Worm (Caenorhabditis elegans) whole organism, L1 larva: ENCODE results near the gene xdh-1.
A peak's percentile ranks its signal among the peaks of the same experiment; 100 is the strongest.

ENCODE experiments used
- C34B4.2 ChIP-seq: sonication (generic microtip); optimal IDR thresholded peaks from 2 replicates; lab custom pipeline; 2017; ENCODE audit warnings: mild to moderate bottlenecking, missing genetic modification characterization, missing compliant biosample characterization
- ama-1 ChIP-seq: fragments of 150-350 bp; optimal IDR thresholded peaks from 2 replicates; lab custom pipeline; 2014
- blmp-1 ChIP-seq: fragments of 150-350 bp; optimal IDR thresholded peaks from 2 replicates; lab custom pipeline; 2014; ENCODE audit warnings: missing biosample characterization, missing genetic modification characterization
- ceh-63 ChIP-seq: fragments of 200-800 bp; sonication (Bioruptor generic); optimal IDR thresholded peaks from 2 replicates; lab custom pipeline; 2018; ENCODE audit warnings: mild to moderate bottlenecking, missing genetic modification characterization, missing compliant biosample characterization
- ceh-8 ChIP-seq: fragments of 200-800 bp; sonication (Bioruptor generic); optimal IDR thresholded peaks from 2 replicates; lab custom pipeline; 2018; ENCODE audit warnings: mild to moderate bottlenecking, missing genetic modification characterization, moderate library complexity, missing compliant biosample characterization
- dpl-1 ChIP-seq, 3 experiments: fragments of 150-350 bp in 2 of 3; sonication (generic microtip) in 1 of 3; optimal IDR thresholded peaks; 2 replicates each; lab custom pipeline; 2014 to 2017; ENCODE audit warnings: missing biosample characterization in 3 of 3, missing genetic modification characterization in 3 of 3, missing genetic modification reagents in 3 of 3
- dsc-1 ChIP-seq: sonication (generic microtip); optimal IDR thresholded peaks from 2 replicates; lab custom pipeline; 2016; ENCODE audit warnings: mild to moderate bottlenecking, missing genetic modification characterization, missing compliant biosample characterization
- efl-1 ChIP-seq, 4 experiments: fragments of 150-350 bp; optimal IDR thresholded peaks in 3 of 4; peaks in 1 of 4; 1 replicate in 1 of 4; 2 replicates in 3 of 4; lab custom pipeline; 2014; ENCODE audit warnings: missing biosample characterization in 2 of 4, missing genetic modification characterization in 2 of 4, missing genetic modification reagents in 2 of 4
- efl-3 ChIP-seq: fragments of 200-800 bp; sonication (Bioruptor generic); optimal IDR thresholded peaks from 2 replicates; lab custom pipeline; 2018; ENCODE audit warnings: mild to moderate bottlenecking, missing genetic modification characterization, missing compliant biosample characterization
- egl-27 ChIP-seq, 2 experiments: fragments of 150-350 bp in 1 of 2; sonication (generic microtip); optimal IDR thresholded peaks; 3 replicates each; lab custom pipeline; 2017 to 2018; ENCODE audit warnings: missing biosample characterization in 2 of 2, missing genetic modification characterization in 2 of 2, missing genetic modification reagents in 2 of 2
- elt-2 ChIP-seq: sonication (generic microtip); optimal IDR thresholded peaks from 2 replicates; lab custom pipeline; 2016; ENCODE audit warnings: missing genetic modification characterization, mild to moderate bottlenecking, inconsistent platforms, missing compliant biosample characterization, missing genetic modification reagents
- elt-3 ChIP-seq, 6 experiments: fragments of 150-350 bp in 1 of 6; sonication (generic microtip); optimal IDR thresholded peaks; 2 replicates each; lab custom pipeline; 2017 to 2018; ENCODE audit warnings: missing biosample characterization in 6 of 6, missing genetic modification characterization in 6 of 6, inconsistent platforms in 1 of 6
- ets-5 ChIP-seq: fragments of 200-800 bp; sonication (Bioruptor generic); IDR thresholded peaks from 2 replicates; pipeline ENCODE4 v1.3.6; 2022; ENCODE audit warnings: missing genetic modification characterization, missing compliant biosample characterization
- grh-1 ChIP-seq: fragments of 200-800 bp; sonication (Bioruptor generic); IDR thresholded peaks from 2 replicates; pipeline ENCODE4 v1.3.6; 2022; ENCODE audit warnings: missing genetic modification reagents, missing genetic modification characterization, missing compliant biosample characterization
- hlh-4 ChIP-seq: sonication (generic microtip); optimal IDR thresholded peaks from 2 replicates; lab custom pipeline; 2016; ENCODE audit warnings: mild to moderate bottlenecking, missing genetic modification characterization, missing compliant biosample characterization
- lin-13 ChIP-seq: fragments of 150-350 bp; optimal IDR thresholded peaks from 2 replicates; lab custom pipeline; 2014; ENCODE audit warnings: missing biosample characterization, missing genetic modification reagents, missing genetic modification characterization
- lin-14 ChIP-seq: fragments of 200-800 bp; sonication (Bioruptor generic); optimal IDR thresholded peaks from 2 replicates; lab custom pipeline; 2018; ENCODE audit warnings: mild to moderate bottlenecking, missing genetic modification characterization, moderate library complexity, missing compliant biosample characterization
- lin-35 ChIP-seq, 2 experiments: fragments of 150-350 bp; optimal IDR thresholded peaks; 2 replicates each; lab custom pipeline; 2014; ENCODE audit warnings: missing biosample characterization in 2 of 2, missing genetic modification characterization in 2 of 2, missing genetic modification reagents in 2 of 2
- lir-3 ChIP-seq: sonication (generic microtip); optimal IDR thresholded peaks from 2 replicates; lab custom pipeline; 2016; ENCODE audit warnings: mild to moderate bottlenecking, missing genetic modification characterization, moderate library complexity, missing compliant biosample characterization; ENCODE audit not compliant: poor library complexity
- lsy-2 ChIP-seq, 2 experiments: fragments of 150-350 bp; optimal IDR thresholded peaks; 2 replicates each; lab custom pipeline; 2014; ENCODE audit warnings: missing biosample characterization in 2 of 2, missing genetic modification characterization in 2 of 2
- mdl-1 ChIP-seq, 2 experiments: fragments of 150-350 bp; optimal IDR thresholded peaks; 2 replicates each; lab custom pipeline; 2014 to 2017; ENCODE audit warnings: missing biosample characterization in 2 of 2, missing genetic modification characterization in 2 of 2, inconsistent platforms in 1 of 2
- mef-2 ChIP-seq: fragments of 150-350 bp; optimal IDR thresholded peaks from 2 replicates; lab custom pipeline; 2014; ENCODE audit warnings: missing biosample characterization, missing genetic modification characterization
- mep-1 ChIP-seq: fragments of 150-350 bp; optimal IDR thresholded peaks from 2 replicates; lab custom pipeline; 2014; ENCODE audit warnings: missing biosample characterization, missing genetic modification characterization
- nhr-19 ChIP-seq: fragments of 200-800 bp; sonication (Bioruptor generic); conservative IDR thresholded peaks from 2 replicates; pipeline ENCODE4 v1.3.6; 2022; ENCODE audit warnings: missing genetic modification characterization, missing compliant biosample characterization
- nhr-20 ChIP-seq: sonication (generic microtip); optimal IDR thresholded peaks from 2 replicates; lab custom pipeline; 2016; ENCODE audit warnings: mild to moderate bottlenecking, missing genetic modification characterization, missing compliant biosample characterization
- nhr-237 ChIP-seq: fragments of 150-350 bp; optimal IDR thresholded peaks from 2 replicates; lab custom pipeline; 2014; ENCODE audit warnings: missing biosample characterization, missing genetic modification characterization
- nhr-47 ChIP-seq: sonication (generic microtip); optimal IDR thresholded peaks from 2 replicates; lab custom pipeline; 2016; ENCODE audit warnings: mild to moderate bottlenecking, missing genetic modification characterization, moderate library complexity, missing compliant biosample characterization
- nhr-85 ChIP-seq: sonication (generic microtip); peaks from one replicate; lab custom pipeline; 2016; ENCODE audit warnings: missing genetic modification characterization, inconsistent platforms, missing compliant biosample characterization
- nhr-90 ChIP-seq: sonication (generic microtip); optimal IDR thresholded peaks from 2 replicates; lab custom pipeline; 2016; ENCODE audit warnings: mild to moderate bottlenecking, missing genetic modification characterization, missing compliant biosample characterization; ENCODE audit not compliant: poor library complexity
- pag-3 ChIP-seq: sonication (generic microtip); optimal IDR thresholded peaks from 2 replicates; lab custom pipeline; 2017; ENCODE audit warnings: missing genetic modification characterization, mild to moderate bottlenecking, missing compliant biosample characterization, antibody characterized with exemption, borderline replicate concordance; ENCODE audit not compliant: insufficient read depth
- pqm-1 ChIP-seq: sonication (generic microtip); optimal IDR thresholded peaks from 3 replicates; lab custom pipeline; 2017; ENCODE audit warnings: missing biosample characterization, missing genetic modification characterization
- skn-1 ChIP-seq: fragments of 150-350 bp; optimal IDR thresholded peaks from 2 replicates; lab custom pipeline; 2014; ENCODE audit warnings: missing biosample characterization, missing genetic modification characterization
- snpc-4 ChIP-seq: fragments of 150-350 bp; optimal IDR thresholded peaks from 2 replicates; lab custom pipeline; 2014; ENCODE audit warnings: missing biosample characterization, missing genetic modification characterization
- snu-23 ChIP-seq: sonication (generic microtip); optimal IDR thresholded peaks from 2 replicates; lab custom pipeline; 2016; ENCODE audit warnings: missing genetic modification characterization, missing compliant biosample characterization
- sox-4 ChIP-seq: sonication (generic microtip); optimal IDR thresholded peaks from 2 replicates; lab custom pipeline; 2016; ENCODE audit warnings: missing genetic modification characterization, missing compliant biosample characterization
- tbx-2 ChIP-seq: sonication (generic microtip); optimal IDR thresholded peaks from 2 replicates; lab custom pipeline; 2016; ENCODE audit warnings: missing genetic modification characterization, missing compliant biosample characterization
- unc-130 ChIP-seq: fragments of 150-350 bp; optimal IDR thresholded peaks from 2 replicates; lab custom pipeline; 2017; ENCODE audit warnings: missing biosample characterization, missing genetic modification characterization, inconsistent platforms
- unc-62 ChIP-seq: fragments of 150-350 bp; optimal IDR thresholded peaks from 2 replicates; lab custom pipeline; 2014; ENCODE audit warnings: missing biosample characterization, missing genetic modification reagents, missing genetic modification characterization
- ztf-4 ChIP-seq: fragments of 150-350 bp; optimal IDR thresholded peaks from 2 replicates; lab custom pipeline; 2014; ENCODE audit warnings: missing biosample characterization, missing genetic modification characterization

xdh-1 gene

DNA sequence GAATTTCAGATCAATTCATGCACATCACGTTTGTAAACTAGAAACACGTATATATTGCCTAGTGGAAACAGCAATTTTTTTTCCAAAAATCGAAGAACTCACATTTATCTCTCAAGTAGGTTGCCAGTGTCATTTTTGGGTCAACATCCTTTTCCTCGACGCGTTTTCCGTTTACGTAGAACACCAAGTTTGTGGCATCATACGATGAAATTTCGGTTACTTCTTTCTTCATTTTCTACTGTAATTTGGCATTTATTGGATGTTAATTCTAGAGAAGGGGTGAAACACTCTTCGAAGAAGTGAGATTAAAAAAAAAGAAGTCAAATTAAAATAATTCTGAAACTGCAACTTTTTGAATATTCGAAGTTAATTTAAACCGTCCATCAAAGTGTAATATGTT lies at the start of gene xdh-1:
xdh-1 (minus strand) TSS at position 240 of the 400 bp plus-strand sequence.
- TF ChIP-seq efl-3 (GFP tag; lab: Kevin White, UChicago), result no peak
- TF ChIP-seq nhr-20 (tag; lab: Kevin White, UChicago), result no peak

- TF ChIP-seq lin-35 (GFP tag; optimal IDR thresholded peaks at IDR 0.05; lab: Kevin White, UChicago) (peak in 1 of 2 experiments; percentile 34), lir-3 (tag; lab: Kevin White, UChicago) (no peak), nhr-90 (peak; percentile 4), elt-2 (tag; lab: Kevin White, UChicago) (peak; percentile 67), pqm-1 (tag; lab: Kevin White, UChicago) (no peak), nhr-47 (tag; lab: Kevin White, UChicago) (no peak)
- TF ChIP-seq, all 84 proteins: peak for 3
Measured at ce11 chrIV:14456667-14457066, 44.0 kb upstream of the xdh-1 start, which contains the start of gene nspg-9. TSS of gene nspg-9 (plus strand) at chrIV:14456900.

DNA sequence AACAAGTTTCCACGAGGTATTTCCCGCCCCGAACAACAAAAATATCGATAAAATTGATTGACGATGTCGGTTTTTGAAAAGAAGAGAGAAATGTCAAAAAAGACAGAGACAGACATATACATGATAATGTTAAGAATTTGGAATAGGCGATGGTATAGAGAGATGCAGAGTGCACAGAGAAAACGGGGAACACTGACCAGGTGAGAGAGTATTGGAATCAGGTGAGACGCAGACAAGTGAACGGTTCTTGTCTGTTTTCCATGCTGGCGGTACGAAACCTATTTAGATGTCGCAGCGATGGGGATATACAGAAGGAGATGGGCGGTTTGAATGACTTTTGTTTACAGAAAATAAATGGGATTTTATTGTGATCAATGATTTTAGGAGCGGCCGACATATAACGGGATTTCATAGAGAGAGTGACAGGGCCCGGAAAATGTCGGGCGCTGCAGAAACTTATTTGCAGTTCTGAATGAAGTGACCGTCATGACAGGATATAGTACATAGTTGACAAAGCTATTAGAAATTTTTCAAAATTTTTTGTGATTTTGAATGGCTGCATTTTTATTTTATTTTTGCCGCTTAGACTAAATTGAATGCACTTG lies 32.6 kb upstream of the xdh-1 start:
- TF ChIP-seq ceh-63 (GFP tag; lab: Kevin White, UChicago) (no peak), skn-1 (tag; lab: Kevin White, UChicago) (peak; percentile 12), nhr-19 (GFP tag; lab: Robert Waterston, UW) (peak; percentile 31; the same call in 1 of the 2 replicates), nhr-237 (tag; lab: Kevin White, UChicago) (no peak), dpl-1 (GFP tag; optimal IDR thresholded peaks at IDR 0.05; lab: Kevin White, UChicago) (peak in 1 of 3 experiments; percentile 3), lin-35 (GFP tag; optimal IDR thresholded peaks at IDR 0.05; lab: Kevin White, UChicago) (peak in 1 of 2 experiments; percentile 59), lir-3 (tag; lab: Kevin White, UChicago) (no peak), snpc-4 (tag; lab: Kevin White, UChicago) (peak; percentile 93), snu-23 (GFP tag; lab: Kevin White, UChicago) (peak; percentile 70), nhr-90 (peak; percentile 71), lsy-2 (tag; optimal IDR thresholded peaks at IDR 0.05; lab: Kevin White, UChicago) (peak; percentile 8 to 23), efl-1 (optimal IDR thresholded peaks at IDR 0.05; lab: Kevin White, UChicago) (peak; percentile 22 to 42), efl-1 (GFP tag; optimal IDR thresholded peaks at IDR 0.05 in 1 of 2; lab: Kevin White, UChicago) (peak; percentile 11 to 88), unc-130 (tag; lab: Kevin White, UChicago) (no peak), grh-1 (no peak), dsc-1 (tag; lab: Kevin White, UChicago) (no peak), lin-13 (GFP tag; lab: Kevin White, UChicago) (peak; percentile 47), sox-4 (no peak), mep-1 (no peak), nhr-85 (peak; percentile 89), mef-2 (tag; lab: Kevin White, UChicago) (no peak), nhr-47 (tag; lab: Kevin White, UChicago) (peak; percentile 31), ets-5 (GFP tag; lab: Robert Waterston, UW) (no peak), ama-1 (lab: Kevin White, UChicago) (no peak), ceh-8 (GFP tag; lab: Kevin White, UChicago) (no peak), ztf-4 (tag; lab: Kevin White, UChicago) (no peak), nhr-20 (tag; lab: Kevin White, UChicago) (peak; percentile 57), mdl-1 (tag; optimal IDR thresholded peaks at IDR 0.05; lab: Kevin White, UChicago) (peak in 1 of 2 experiments; percentile 51), unc-62 (GFP tag; lab: Kevin White, UChicago) (no peak), elt-3 (tag; optimal IDR thresholded peaks at IDR 0.05; lab: Kevin White, UChicago) (peak in 2 of 6 experiments; percentile 74 to 76), tbx-2 (tag; lab: Kevin White, UChicago) (peak; percentile 18), lin-14 (GFP tag; lab: Kevin White, UChicago) (peak; percentile 84), hlh-4 (no peak), C34B4.2 (tag; lab: Kevin White, UChicago) (no peak), egl-27 (tag; optimal IDR thresholded peaks at IDR 0.05; lab: Kevin White, UChicago) (no peak), pag-3 (tag; lab: Kevin White, UChicago) (no peak), blmp-1 (peak; percentile 69)
